Worm (Caenorhabditis elegans) whole organism, L4/young adult: Measurements from ENCODE around the gene nlp-68.

Experiments
- dao-5 ChIP-seq: sonication (generic microtip); optimal IDR thresholded peaks from 2 replicates; lab custom pipeline; 2016; ENCODE audit warnings: missing genotype, missing genetic modification characterization, moderate library complexity, missing compliant biosample characterization
- him-1 ChIP-seq: sonication (generic microtip); optimal IDR thresholded peaks from 2 replicates; lab custom pipeline; 2016; ENCODE audit warnings: missing genotype, missing genetic modification reagents, missing genetic modification characterization, missing compliant biosample characterization

- TF ChIP-seq dao-5 (tag; lab: Kevin White, UChicago) (no peak), him-1 (tag; lab: Kevin White, UChicago) (no peak)
These were observed 18.9 kb upstream of the nlp-68 start, which contains the start of gene T21C12.4 for ce11 chrIII:10557910-10558309.
